Fruit fly (Drosophila melanogaster): ENCODE data around the gene CG12974.

The CG12974 gene

dm6 chr3L:21252932-21253760 is 32.6 kb downstream of the CG12974 start (continued):
- TF ChIP-seq OdsH (GFP tag; optimal IDR thresholded peaks at IDR 0.05), result peak; percentile 47
- peak; percentile 66 for TF ChIP-seq CG3919 (GFP tag; optimal IDR thresholded peaks at IDR 0.05)
- no peak for TF ChIP-seq Lpt (GFP tag; optimal IDR thresholded peaks at IDR 0.05)
- peak; percentile 42 for TF ChIP-seq pdm3 (GFP tag; optimal IDR thresholded peaks at IDR 0.05)
- TF ChIP-seq achi (GFP tag; optimal IDR thresholded peaks at IDR 0.05), result peak; percentile 50
- TF ChIP-seq Eip78C (GFP tag), result peak; percentile 99
- TF ChIP-seq CG16779 (tag; optimal IDR thresholded peaks at IDR 0.05), result peak; percentile 34
- no peak for TF ChIP-seq CG11294 (GFP tag; IDR thresholded peaks at IDR 0.05)
- no peak for TF ChIP-seq CG31627 (GFP tag; optimal IDR thresholded peaks at IDR 0.05)
- no peak for TF ChIP-seq CG6276 (GFP tag; optimal IDR thresholded peaks at IDR 0.05)
- no peak for TF ChIP-seq CG7368 (GFP tag; optimal IDR thresholded peaks at IDR 0.05)
- TF ChIP-seq esn (GFP tag; optimal IDR thresholded peaks at IDR 0.05), result peak; percentile 80
- peak; percentile 80 for TF ChIP-seq CG10669 (GFP tag; optimal IDR thresholded peaks at IDR 0.05)
- TF ChIP-seq CG6808 (GFP tag; optimal IDR thresholded peaks at IDR 0.05), result peak; percentile 66
- peak; percentile 77 for TF ChIP-seq CG3032 (tag; optimal IDR thresholded peaks at IDR 0.05)
- peak; percentile 34 for TF ChIP-seq net (GFP tag; optimal IDR thresholded peaks at IDR 0.05)
- peak; percentile 79 for TF ChIP-seq spab (GFP tag; optimal IDR thresholded peaks at IDR 0.05)
- TF ChIP-seq acj6 (GFP tag; optimal IDR thresholded peaks at IDR 0.05), result peak; percentile 65
- peak; percentile 59 for TF ChIP-seq lz (GFP tag; optimal IDR thresholded peaks at IDR 0.05)

DNA sequence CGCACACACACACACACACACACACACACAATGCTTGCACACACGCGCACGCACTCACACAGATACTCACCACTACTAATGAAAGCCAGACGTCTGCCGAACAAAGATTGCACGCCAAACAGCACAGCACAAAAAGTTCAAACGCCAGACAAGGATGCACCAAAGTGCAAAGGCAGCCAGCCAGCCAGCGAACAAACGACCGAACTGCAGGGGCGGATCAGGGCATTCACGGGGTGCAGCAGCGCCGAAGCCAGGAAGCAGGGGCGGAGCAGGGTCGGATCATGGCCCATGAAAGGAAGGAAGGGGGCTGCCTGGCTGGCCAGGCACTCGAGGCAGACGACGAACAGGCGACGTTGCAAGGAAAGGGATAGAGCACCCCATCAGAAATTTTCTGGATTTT is 33.2 kb downstream of the CG12974 start:
- TF ChIP-seq CG10669 (GFP tag; optimal IDR thresholded peaks at IDR 0.05) (no peak), CG11902 (GFP tag; optimal IDR thresholded peaks at IDR 0.05) (peak; percentile 95), Ets21C (GFP tag; optimal IDR thresholded peaks at IDR 0.05) (no peak), Hr39 (GFP tag; optimal IDR thresholded peaks at IDR 0.05) (peak; percentile 8), Sox15 (GFP tag; optimal IDR thresholded peaks at IDR 0.05) (no peak), Smox (GFP tag; optimal IDR thresholded peaks at IDR 0.05) (no peak), dsx (GFP tag; optimal IDR thresholded peaks at IDR 0.05; ENCODE audit: poor library complexity, severe bottlenecking) (no peak), CG6792 (GFP tag; optimal IDR thresholded peaks at IDR 0.05) (no peak), CG34406 (GFP tag; optimal IDR thresholded peaks at IDR 0.05) (no peak), CG3919 (GFP tag; optimal IDR thresholded peaks at IDR 0.05) (no peak), CG4318 (GFP tag; optimal IDR thresholded peaks at IDR 0.05) (no peak), Hr4 (GFP tag; optimal IDR thresholded peaks at IDR 0.05) (no peak), dac (GFP tag; optimal IDR thresholded peaks at IDR 0.05) (no peak), Eip93F (GFP tag; optimal IDR thresholded peaks at IDR 0.05) (no peak), CG32006 (GFP tag; optimal IDR thresholded peaks at IDR 0.05) (no peak), Hr38 (GFP tag; optimal IDR thresholded peaks at IDR 0.05) (no peak), Met (GFP tag; optimal IDR thresholded peaks at IDR 0.05) (no peak), Ets96B (tag; optimal IDR thresholded peaks at IDR 0.05) (no peak), Eip78C (GFP tag) (no peak), CG8319 (GFP tag; optimal IDR thresholded peaks at IDR 0.05) (no peak), CG6854 (GFP tag; optimal IDR thresholded peaks at IDR 0.05) (no peak), pdm3 (GFP tag; optimal IDR thresholded peaks at IDR 0.05) (no peak), CG7368 (GFP tag; optimal IDR thresholded peaks at IDR 0.05) (no peak), CG10631 (GFP tag; optimal IDR thresholded peaks at IDR 0.05) (no peak), vri (GFP tag; optimal IDR thresholded peaks at IDR 0.05) (no peak), CG15336 (GFP tag; IDR thresholded peaks at IDR 0.05) (no peak), ss (GFP tag; optimal IDR thresholded peaks at IDR 0.05) (peak in 1 of 2 experiments; percentile 40), CG8632 (GFP tag; optimal IDR thresholded peaks at IDR 0.05) (no peak), spab (GFP tag; optimal IDR thresholded peaks at IDR 0.05) (no peak), CG6276 (GFP tag; optimal IDR thresholded peaks at IDR 0.05) (no peak), CG3032 (tag; optimal IDR thresholded peaks at IDR 0.05) (no peak), CG6163 (GFP tag; IDR thresholded peaks at IDR 0.05) (no peak; the same call in 2 of the 3 replicates), Eip75B (GFP tag; optimal IDR thresholded peaks at IDR 0.05) (no peak), topi (GFP tag; optimal IDR thresholded peaks at IDR 0.05) (no peak), Gug (GFP tag; IDR thresholded peaks at IDR 0.05) (no peak), Sox102F (GFP tag; optimal IDR thresholded peaks at IDR 0.05) (peak; percentile 13), CG16779 (tag; optimal IDR thresholded peaks at IDR 0.05) (no peak), eg (GFP tag; IDR thresholded peaks at IDR 0.05) (peak; percentile 15; the same call in 1 of the 3 replicates), fkh (GFP tag; optimal IDR thresholded peaks at IDR 0.05) (no peak)

Data from whole organism, prepupa.